Worm (Caenorhabditis elegans) whole organism, L4 larva: ENCODE measurements around the gene F07D3.3.

Experiments used
- F10B5.3 ChIP-seq: sonication (generic microtip); optimal IDR thresholded peaks from 2 replicates; lab custom pipeline; 2016; ENCODE audit warnings: mild to moderate bottlenecking, missing genetic modification characterization, missing compliant biosample characterization
- F44E2.7 ChIP-seq: fragments of 200-800 bp; sonication (Bioruptor generic); IDR thresholded peaks from 2 replicates; pipeline ENCODE4 v2.1.2; 2022; ENCODE audit warnings: missing genetic modification characterization, missing compliant biosample characterization
- T20F7.1 ChIP-seq: fragments of 200-800 bp; sonication (Bioruptor generic); optimal IDR thresholded peaks from 2 replicates; lab custom pipeline; 2018; ENCODE audit warnings: mild to moderate bottlenecking, missing genetic modification characterization, missing compliant biosample characterization
- T26A8.4 ChIP-seq: fragments of 200-800 bp; sonication (Bioruptor generic); IDR thresholded peaks from 2 replicates; pipeline ENCODE4 v1.3.6; 2022; ENCODE audit warnings: missing genetic modification characterization, missing compliant biosample characterization
- Y5F2A.4 ChIP-seq: fragments of 200-800 bp; sonication (Bioruptor generic); optimal IDR thresholded peaks from 2 replicates; lab custom pipeline; 2018; ENCODE audit warnings: mild to moderate bottlenecking, missing genetic modification characterization, missing compliant biosample characterization
- ZK337.2 ChIP-seq: fragments of 200-800 bp; sonication (Bioruptor generic); IDR thresholded peaks from 2 replicates; pipeline ENCODE4 v1.3.6; 2022; ENCODE audit warnings: missing genetic modification reagents, missing genetic modification characterization, missing compliant biosample characterization
- ZK546.5 ChIP-seq, 2 experiments: sonication (generic microtip); optimal IDR thresholded peaks; 2 replicates each; lab custom pipeline; 2017; ENCODE audit warnings: missing biosample characterization in 2 of 2, missing genetic modification characterization in 2 of 2
- aha-1 ChIP-seq: fragments of 150-350 bp; peaks from one replicate; lab custom pipeline; 2014; ENCODE audit warnings: missing biosample characterization, missing genetic modification characterization
- ama-1 ChIP-seq: fragments of 150-350 bp; optimal IDR thresholded peaks from 2 replicates; lab custom pipeline; 2014; ENCODE audit warnings: inconsistent platforms, mixed read lengths
- arid-1 ChIP-seq: fragments of 200-800 bp; sonication (Bioruptor generic); conservative IDR thresholded peaks from 2 replicates; pipeline ENCODE4 v1.3.6; 2022; ENCODE audit warnings: missing genetic modification reagents, missing genetic modification characterization, missing compliant biosample characterization
- ceh-28 ChIP-seq: fragments of 150-350 bp; optimal IDR thresholded peaks from 2 replicates; lab custom pipeline; 2014; ENCODE audit warnings: missing biosample characterization, missing genetic modification reagents, missing genetic modification characterization
- ceh-44 ChIP-seq: fragments of 200-800 bp; sonication (Bioruptor generic); IDR thresholded peaks from 2 replicates; pipeline ENCODE4 v1.3.6; 2022; ENCODE audit warnings: missing genetic modification reagents, missing genetic modification characterization, missing compliant biosample characterization
- ceh-62 ChIP-seq: sonication (generic microtip); optimal IDR thresholded peaks from 2 replicates; lab custom pipeline; 2017; ENCODE audit warnings: missing biosample characterization, missing genetic modification characterization
- ctbp-1 ChIP-seq: fragments of 200-800 bp; sonication (Bioruptor generic); IDR thresholded peaks from 2 replicates; pipeline ENCODE4 v1.3.6; 2022; ENCODE audit warnings: missing genetic modification reagents, missing genetic modification characterization, missing compliant biosample characterization
- daf-12 ChIP-seq: fragments of 150-350 bp; optimal IDR thresholded peaks from 2 replicates; lab custom pipeline; 2014; ENCODE audit warnings: missing biosample characterization, missing genetic modification reagents, missing genetic modification characterization
- daf-16 ChIP-seq, 3 experiments: sonication (generic microtip); optimal IDR thresholded peaks; 2 replicates each; lab custom pipeline; 2016 to 2017; ENCODE audit warnings: missing genetic modification characterization in 3 of 3, missing genetic modification reagents in 3 of 3, mild to moderate bottlenecking in 2 of 3, missing compliant biosample characterization in 2 of 3, missing biosample characterization in 1 of 3, moderate library complexity in 1 of 3
- daf-8 ChIP-seq: fragments of 200-800 bp; sonication (Bioruptor generic); IDR thresholded peaks from 2 replicates; pipeline ENCODE4 v1.3.6; 2022; ENCODE audit warnings: missing genetic modification characterization, missing compliant biosample characterization
- dmd-8 ChIP-seq: fragments of 200-800 bp; sonication (Bioruptor generic); IDR thresholded peaks from 2 replicates; pipeline ENCODE4 v1.3.6; 2022; ENCODE audit warnings: missing genetic modification characterization, missing compliant biosample characterization
- fkh-10 ChIP-seq: fragments of 150-350 bp; optimal IDR thresholded peaks from 2 replicates; lab custom pipeline; 2014; ENCODE audit warnings: missing biosample characterization, missing genetic modification reagents, missing genetic modification characterization
- fos-1 ChIP-seq: fragments of 150-350 bp; optimal IDR thresholded peaks from 2 replicates; lab custom pipeline; 2014; ENCODE audit warnings: missing biosample characterization, missing genetic modification characterization
- hif-1 ChIP-seq, 2 experiments: sonication (generic microtip); optimal IDR thresholded peaks; 2 replicates each; lab custom pipeline; 2016 to 2017; ENCODE audit warnings: missing compliant biosample characterization in 2 of 2, missing genetic modification characterization in 2 of 2, missing genetic modification reagents in 2 of 2, missing genotype in 2 of 2, mild to moderate bottlenecking in 1 of 2
- hlh-11 ChIP-seq: fragments of 200-800 bp; sonication (Bioruptor generic); optimal IDR thresholded peaks from 2 replicates; lab custom pipeline; 2018; ENCODE audit warnings: mild to moderate bottlenecking, missing genetic modification characterization, missing compliant biosample characterization
- hlh-30 ChIP-seq: sonication (generic microtip); optimal IDR thresholded peaks from 2 replicates; lab custom pipeline; 2017; ENCODE audit warnings: antibody characterized with exemption, mild to moderate bottlenecking, missing genetic modification characterization, missing compliant biosample characterization; ENCODE audit not compliant: insufficient read depth
- jun-1 ChIP-seq: fragments of 150-350 bp; optimal IDR thresholded peaks from 2 replicates; lab custom pipeline; 2014; ENCODE audit warnings: missing biosample characterization, missing genetic modification reagents, missing genetic modification characterization
- lin-1 ChIP-seq: fragments of 200-800 bp; sonication (Bioruptor generic); IDR thresholded peaks from 2 replicates; pipeline ENCODE4 v1.3.6; 2022; ENCODE audit warnings: missing genetic modification reagents, missing genetic modification characterization, missing compliant biosample characterization
- lin-38 ChIP-seq: fragments of 200-800 bp; sonication (Bioruptor generic); IDR thresholded peaks from 2 replicates; pipeline ENCODE4 v1.3.6; 2022; ENCODE audit warnings: missing genetic modification reagents, missing genetic modification characterization, missing compliant biosample characterization
- lin-39 ChIP-seq: fragments of 150-350 bp; optimal IDR thresholded peaks from 2 replicates; lab custom pipeline; 2014; ENCODE audit warnings: missing biosample characterization, missing genetic modification reagents, missing genetic modification characterization
- lir-3 ChIP-seq: sonication (generic microtip); optimal IDR thresholded peaks from 2 replicates; lab custom pipeline; 2016; ENCODE audit warnings: mild to moderate bottlenecking, missing genetic modification characterization, missing compliant biosample characterization
- mdl-1 ChIP-seq, 2 experiments: fragments of 150-350 bp in 1 of 2; sonication (generic microtip) in 1 of 2; optimal IDR thresholded peaks; 2 replicates each; lab custom pipeline; 2014 to 2017; ENCODE audit warnings: missing biosample characterization in 2 of 2, missing genetic modification characterization in 2 of 2
- mes-2 ChIP-seq: sonication (generic microtip); optimal IDR thresholded peaks from 2 replicates; lab custom pipeline; 2016; ENCODE audit warnings: missing genotype, mild to moderate bottlenecking, missing genetic modification characterization, missing compliant biosample characterization; ENCODE audit not compliant: poor library complexity, severe bottlenecking
- mxl-3 ChIP-seq: fragments of 200-800 bp; sonication (Bioruptor generic); optimal IDR thresholded peaks from 2 replicates; lab custom pipeline; 2018; ENCODE audit warnings: mild to moderate bottlenecking, missing genetic modification characterization, missing compliant biosample characterization
- nhr-111 ChIP-seq: fragments of 200-800 bp; sonication (Bioruptor generic); optimal IDR thresholded peaks from 2 replicates; lab custom pipeline; 2018; ENCODE audit warnings: mild to moderate bottlenecking, missing genetic modification characterization, missing compliant biosample characterization
- nhr-25 ChIP-seq: sonication (generic microtip); optimal IDR thresholded peaks from 2 replicates; lab custom pipeline; 2017; ENCODE audit warnings: missing genetic modification characterization, mild to moderate bottlenecking, missing compliant biosample characterization, antibody characterized with exemption, moderate library complexity, borderline replicate concordance; ENCODE audit not compliant: insufficient read depth
- nhr-28 ChIP-seq: fragments of 150-350 bp; optimal IDR thresholded peaks from 2 replicates; lab custom pipeline; 2014; ENCODE audit warnings: missing biosample characterization, missing genetic modification characterization
- nhr-6 ChIP-seq: fragments of 150-350 bp; optimal IDR thresholded peaks from 2 replicates; lab custom pipeline; 2014; ENCODE audit warnings: missing biosample characterization, missing genetic modification characterization
- nhr-76 ChIP-seq: fragments of 150-350 bp; optimal IDR thresholded peaks from 2 replicates; lab custom pipeline; 2014; ENCODE audit warnings: missing biosample characterization, missing genetic modification characterization
- rbr-2 ChIP-seq: sonication (generic microtip); optimal IDR thresholded peaks from 2 replicates; lab custom pipeline; 2016; ENCODE audit warnings: missing genotype, missing genetic modification characterization, missing compliant biosample characterization
- saeg-2 ChIP-seq: fragments of 200-800 bp; sonication (Bioruptor generic); IDR thresholded peaks from 2 replicates; pipeline ENCODE4 v1.3.6; 2022; ENCODE audit warnings: missing genetic modification reagents, missing genetic modification characterization, missing compliant biosample characterization
- sdz-12 ChIP-seq: fragments of 200-800 bp; sonication (Bioruptor generic); optimal IDR thresholded peaks from 2 replicates; lab custom pipeline; 2018; ENCODE audit warnings: mild to moderate bottlenecking, missing genetic modification characterization, missing compliant biosample characterization
- snpc-4 ChIP-seq: fragments of 150-350 bp; optimal IDR thresholded peaks from 2 replicates; lab custom pipeline; 2014; ENCODE audit warnings: missing biosample characterization, missing genetic modification characterization
- tra-1 ChIP-seq: fragments of 200-800 bp; sonication (Bioruptor generic); IDR thresholded peaks from 2 replicates; pipeline ENCODE4 v1.3.6; 2022; ENCODE audit warnings: missing genetic modification reagents, missing genetic modification characterization, missing compliant biosample characterization
- unc-62 ChIP-seq, 3 experiments: fragments of 150-350 bp in 1 of 3; sonication (generic microtip); optimal IDR thresholded peaks in 2 of 3; peaks in 1 of 3; 1 replicate in 1 of 3; 2 replicates in 2 of 3; lab custom pipeline; 2014 to 2017; ENCODE audit warnings: missing biosample characterization in 3 of 3, missing genetic modification characterization in 3 of 3, missing genetic modification reagents in 3 of 3, missing genotype in 1 of 3
- vab-7 ChIP-seq: fragments of 200-800 bp; sonication (Bioruptor generic); IDR thresholded peaks from 2 replicates; pipeline ENCODE4 v1.3.6; 2022; ENCODE audit warnings: missing genetic modification reagents, missing genetic modification characterization, missing compliant biosample characterization
- zip-11 ChIP-seq: fragments of 200-800 bp; sonication (Bioruptor generic); IDR thresholded peaks from 2 replicates; pipeline ENCODE4 v1.3.6; 2022; ENCODE audit warnings: missing genetic modification characterization, missing compliant biosample characterization
- ztf-11 ChIP-seq: fragments of 150-350 bp; optimal IDR thresholded peaks from 2 replicates; lab custom pipeline; 2014; ENCODE audit warnings: missing biosample characterization, missing genetic modification characterization

F07D3.3 gene

DNA sequence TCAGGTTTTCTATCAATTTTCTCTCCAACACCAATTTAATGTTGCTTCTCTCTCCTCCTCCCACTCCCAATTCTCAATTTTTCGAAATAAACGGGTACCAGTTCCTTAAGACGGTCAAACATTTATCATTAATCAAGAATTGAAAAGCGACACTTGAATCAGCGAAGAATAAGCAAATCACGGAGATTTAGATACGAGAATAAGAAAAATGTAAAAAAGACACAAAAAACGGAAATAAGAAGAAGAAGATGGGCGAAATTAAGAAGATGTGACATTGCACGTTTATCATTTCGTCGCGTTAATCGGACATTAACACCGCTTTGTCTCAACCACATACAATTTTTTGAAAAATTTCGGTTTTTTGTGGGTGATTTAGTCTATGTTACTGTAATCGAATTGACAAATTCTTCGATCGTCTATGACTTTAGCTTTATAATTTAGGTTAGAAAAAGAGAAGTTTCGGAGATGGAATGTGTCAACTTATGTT lies 42.0 kb upstream of the F07D3.3 start, which contains the start of gene haao-1:
haao-1 (plus strand) TSS at position 437 of the 487 bp plus-strand sequence.
- no peak for TF ChIP-seq hlh-30
- TF ChIP-seq tra-1 (GFP tag; lab: Robert Waterston, UW): no peak
- TF ChIP-seq fos-1 (tag; lab: Kevin White, UChicago): no peak
- no peak for TF ChIP-seq sdz-12 (GFP tag; lab: Kevin White, UChicago)
- TF ChIP-seq T26A8.4 (GFP tag; lab: Robert Waterston, UW): no peak
- TF ChIP-seq jun-1 (tag; lab: Kevin White, UChicago): no peak
- no peak for TF ChIP-seq ZK546.5 (tag; optimal IDR thresholded peaks at IDR 0.05; lab: Kevin White, UChicago)
- TF ChIP-seq zip-11 (GFP tag; lab: Robert Waterston, UW): no peak
- no peak for TF ChIP-seq nhr-111
- no peak for TF ChIP-seq lin-1 (GFP tag; lab: Robert Waterston, UW)
- TF ChIP-seq hlh-11 (tag; lab: Kevin White, UChicago): peak; percentile 6
- TF ChIP-seq mdl-1 (tag; optimal IDR thresholded peaks at IDR 0.05; lab: Kevin White, UChicago): no peak
- TF ChIP-seq ceh-44 (GFP tag; lab: Robert Waterston, UW): no peak
- TF ChIP-seq ceh-28 (tag; lab: Kevin White, UChicago): no peak
- no peak for TF ChIP-seq daf-12 (tag; lab: Kevin White, UChicago)
- TF ChIP-seq lin-38 (GFP tag; lab: Robert Waterston, UW): no peak
- no peak for TF ChIP-seq T20F7.1
- no peak for TF ChIP-seq ceh-62 (tag; lab: Kevin White, UChicago)
- no peak for TF ChIP-seq ama-1 (lab: Kevin White, UChicago)
- no peak for TF ChIP-seq daf-8 (GFP tag; lab: Robert Waterston, UW)
- TF ChIP-seq arid-1 (GFP tag; lab: Robert Waterston, UW): no peak
- TF ChIP-seq aha-1 (tag; lab: Kevin White, UChicago): peak; percentile 87
- TF ChIP-seq mxl-3 (GFP tag; lab: Kevin White, UChicago): peak; percentile 13
- TF ChIP-seq nhr-6 (tag; lab: Kevin White, UChicago): no peak
- TF ChIP-seq, all 104 proteins: peak for 3

DNA sequence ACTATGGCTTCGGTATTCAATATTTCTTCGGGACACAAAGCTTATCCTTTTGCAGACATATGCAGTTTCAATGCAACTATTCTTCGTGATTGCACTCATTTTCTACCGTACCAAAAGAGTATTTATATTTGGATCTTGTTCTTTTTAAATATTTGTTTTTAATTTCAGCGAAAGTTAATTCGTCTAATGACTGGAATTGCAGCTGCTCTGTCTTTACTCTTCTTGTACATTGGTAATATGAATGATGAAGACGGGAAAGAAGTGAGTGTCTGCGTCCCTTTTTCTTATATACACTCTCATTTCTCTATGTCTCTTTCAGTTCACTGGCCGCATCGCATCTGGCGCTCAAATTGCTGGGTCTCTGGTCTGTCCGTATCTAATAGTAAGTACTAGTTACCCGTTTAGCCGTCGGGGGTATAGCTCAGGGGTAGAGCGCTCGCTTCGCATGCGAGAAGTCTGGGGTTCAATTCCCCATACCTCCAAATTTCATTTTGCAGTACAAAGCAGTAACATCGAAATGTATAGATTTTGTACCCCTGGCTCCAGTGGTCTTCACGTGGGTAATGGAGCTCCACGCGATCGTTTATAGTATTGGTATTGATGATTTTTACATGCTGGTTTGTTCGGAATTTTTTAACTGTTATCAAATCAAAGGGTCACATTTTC lies 40.8 kb upstream of the F07D3.3 start:
- TF ChIP-seq F44E2.7 (GFP tag; lab: Robert Waterston, UW) (0 out of 2 replicates have a peak, but pooled peaks have one; percentile 69), ZK337.2 (GFP tag; lab: Robert Waterston, UW) (peak; percentile 87), lir-3 (tag; lab: Kevin White, UChicago) (peak; percentile 60), vab-7 (GFP tag; lab: Robert Waterston, UW) (peak; percentile 80), nhr-76 (tag; lab: Kevin White, UChicago) (no peak), mdl-1 (tag; optimal IDR thresholded peaks at IDR 0.05; lab: Kevin White, UChicago) (no peak), nhr-28 (tag; lab: Kevin White, UChicago) (peak; percentile 59), mes-2 (peak; percentile 71), lin-38 (GFP tag; lab: Robert Waterston, UW) (no peak; the same call in 1 of the 2 replicates), mxl-3 (GFP tag; lab: Kevin White, UChicago) (peak; percentile 54), F10B5.3 (tag; lab: Kevin White, UChicago) (no peak), ZK546.5 (tag; optimal IDR thresholded peaks at IDR 0.05; lab: Kevin White, UChicago) (no peak), hlh-30 (peak; percentile 6), dmd-8 (GFP tag; lab: Robert Waterston, UW) (peak; percentile 97), nhr-25 (tag; lab: Kevin White, UChicago) (peak; percentile 39), fkh-10 (GFP tag; lab: Kevin White, UChicago) (no peak), lin-1 (GFP tag; lab: Robert Waterston, UW) (peak; percentile 67; the same call in 1 of the 2 replicates), Y5F2A.4 (peak; percentile 35), lin-39 (tag; lab: Kevin White, UChicago) (no peak), rbr-2 (peak; percentile 75), nhr-111 (peak; percentile 6), daf-16 (GFP tag; optimal IDR thresholded peaks at IDR 0.05; lab: Kevin White, UChicago) (peak in 1 of 2 experiments; percentile 81), daf-16 (tag; optimal IDR thresholded peaks at IDR 0.05; lab: Kevin White, UChicago) (peak; percentile 51), snpc-4 (tag; lab: Kevin White, UChicago) (peak; percentile 81), saeg-2 (GFP tag; lab: Robert Waterston, UW) (peak; percentile 49; the same call in 1 of the 2 replicates), daf-12 (tag; lab: Kevin White, UChicago) (no peak), ceh-62 (tag; lab: Kevin White, UChicago) (no peak), hif-1 (tag; optimal IDR thresholded peaks at IDR 0.05; lab: Kevin White, UChicago) (peak; percentile 14 to 45), unc-62 (GFP tag; optimal IDR thresholded peaks at IDR 0.05 in 1 of 2; lab: Kevin White, UChicago) (peak in 1 of 2 experiments; percentile 93), unc-62 (tag; optimal IDR thresholded peaks at IDR 0.05; lab: Kevin White, UChicago) (no peak), ztf-11 (no peak), ctbp-1 (GFP tag; lab: Robert Waterston, UW) (peak; percentile 87)
